Fruit fly (Drosophila melanogaster) whole organism: ENCODE data around the gene caps.

Experiments
- CG8478 ChIP-seq: fragments of >200 bp; optimal IDR thresholded peaks from 2 replicates; lab custom pipeline; 2018; ENCODE audit warnings: inconsistent platforms
- EcR ChIP-seq, 2 experiments: fragments of >200 bp; optimal IDR thresholded peaks; 2 replicates each; lab custom pipeline; 2017; ENCODE audit warnings: missing biosample characterization in 2 of 2, missing genetic modification characterization in 2 of 2, missing genetic modification reagents in 2 of 2
- pan ChIP-seq: fragments of >200 bp; optimal IDR thresholded peaks from 2 replicates; lab custom pipeline; 2017
- psq ChIP-seq: fragments of >200 bp; optimal IDR thresholded peaks from 2 replicates; lab custom pipeline; 2017
- usp ChIP-seq: fragments of >200 bp; optimal IDR thresholded peaks from 2 replicates; lab custom pipeline; 2017; ENCODE audit warnings: missing biosample characterization, missing genetic modification characterization, mixed read lengths

- TF ChIP-seq usp (GFP tag; lab: Kevin White, UChicago): no peak
- no peak for TF ChIP-seq CG8478 (lab: Kevin White, UChicago)
- no peak for TF ChIP-seq pan (lab: Kevin White, UChicago)
- TF ChIP-seq EcR (GFP tag; optimal IDR thresholded peaks at IDR 0.05; lab: Kevin White, UChicago): no peak
- no peak for TF ChIP-seq psq (lab: Kevin White, UChicago)
These were observed 83.8 kb downstream of the caps start for dm6 chr3L:13312250-13312649.
